Worm (Caenorhabditis elegans) whole organism, early embryonic: ENCODE results near the gene T16G1.13.

ENCODE experiments used
- ama-1 ChIP-seq: fragments of 150-350 bp; optimal IDR thresholded peaks from 2 replicates; lab custom pipeline; 2014
- hmg-4 ChIP-seq: fragments of 200-800 bp; sonication (Bioruptor generic); optimal IDR thresholded peaks from 2 replicates; lab custom pipeline; 2018; ENCODE audit warnings: mild to moderate bottlenecking, missing genetic modification characterization, missing compliant biosample characterization
- scrt-1 ChIP-seq: fragments of 200-800 bp; sonication (Bioruptor generic); IDR thresholded peaks from 2 replicates; pipeline ENCODE4 v1.3.6; 2022; ENCODE audit warnings: missing genetic modification characterization, missing compliant biosample characterization
- sea-1 ChIP-seq: fragments of 200-800 bp; sonication (Bioruptor generic); conservative IDR thresholded peaks from 2 replicates; pipeline ENCODE4 v1.3.6; 2022; ENCODE audit warnings: missing genetic modification characterization, missing compliant biosample characterization

ce11 chrV:12954261-12954660 lies 4.6 kb downstream of the T16G1.13 start:
- TF ChIP-seq ama-1 (lab: Kevin White, UChicago) (no peak), hmg-4 (no peak), sea-1 (GFP tag; lab: Robert Waterston, UW) (no peak), scrt-1 (GFP tag; lab: Robert Waterston, UW) (no peak)
